Fruit fly (Drosophila melanogaster): ENCODE measurements around the gene CG13364.

DNA sequence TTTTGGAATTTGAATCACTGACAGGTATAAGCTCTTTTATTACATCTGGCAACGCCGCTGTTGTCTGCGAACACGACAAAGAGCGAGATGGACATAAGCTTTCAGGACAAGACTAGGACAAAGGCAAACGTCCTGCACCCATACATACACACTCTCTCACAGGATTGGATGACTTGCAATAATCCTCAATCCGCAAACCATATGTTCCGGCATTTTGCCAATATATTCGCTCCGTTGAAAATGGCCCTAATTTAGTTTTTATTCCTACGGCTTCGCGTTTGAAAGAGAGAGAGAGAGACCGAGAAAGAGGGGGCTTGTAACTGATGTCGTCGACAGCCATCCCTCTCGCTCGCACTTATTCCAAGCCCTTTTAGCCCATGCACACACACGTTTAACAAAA, 29.2 kb upstream of the CG13364 start:
- no peak for TF ChIP-seq Dfd (GFP tag; optimal IDR thresholded peaks at IDR 0.05)
- TF ChIP-seq rgr (GFP tag; optimal IDR thresholded peaks at IDR 0.05) = no peak
